Worm (Caenorhabditis elegans) whole organism, young adult: ENCODE measurements around the gene K08E4.7.

Source experiments
- B0019.2 ChIP-seq: fragments of 200-800 bp; sonication (Bioruptor generic); conservative IDR thresholded peaks from 2 replicates; pipeline ENCODE4 v1.3.6; 2022; ENCODE audit warnings: missing genetic modification reagents, missing genetic modification characterization, missing compliant biosample characterization
- C17E4.6 ChIP-seq: fragments of 200-800 bp; sonication (Bioruptor generic); IDR thresholded peaks from 2 replicates; pipeline ENCODE4 v1.3.6; 2022; ENCODE audit warnings: missing genetic modification reagents, missing genetic modification characterization, missing compliant biosample characterization
- F10E7.11 ChIP-seq: sonication (generic microtip); optimal IDR thresholded peaks from 2 replicates; lab custom pipeline; 2017; ENCODE audit warnings: mild to moderate bottlenecking, missing genetic modification characterization, moderate library complexity, missing compliant biosample characterization
- F23B12.7 ChIP-seq: sonication (generic microtip); optimal IDR thresholded peaks from 2 replicates; lab custom pipeline; 2017; ENCODE audit warnings: missing genetic modification characterization, mild to moderate bottlenecking, missing compliant biosample characterization, antibody characterized with exemption, moderate library complexity; ENCODE audit not compliant: insufficient read depth
- F33H1.4 ChIP-seq: fragments of 200-800 bp; sonication (Bioruptor generic); IDR thresholded peaks from 2 replicates; pipeline ENCODE4 v1.3.6; 2022; ENCODE audit warnings: missing genetic modification reagents, missing genetic modification characterization, missing compliant biosample characterization
- T26A5.8 ChIP-seq: sonication (generic microtip); optimal IDR thresholded peaks from 2 replicates; lab custom pipeline; 2016; ENCODE audit warnings: missing genetic modification characterization, missing compliant biosample characterization
- Y67H2A.10 ChIP-seq: fragments of 200-800 bp; sonication (Bioruptor generic); conservative IDR thresholded peaks from 2 replicates; pipeline ENCODE4 v1.3.6; 2022; ENCODE audit warnings: missing genetic modification reagents, missing genetic modification characterization, missing compliant biosample characterization
- ama-1 ChIP-seq, 3 experiments: fragments of 150-350 bp in 1 of 3; sonication (generic microtip) in 2 of 3; optimal IDR thresholded peaks; 2 replicates each; lab custom pipeline; 2014 to 2018; ENCODE audit warnings: missing biosample characterization in 2 of 3, missing genetic modification characterization in 2 of 3, missing genetic modification reagents in 2 of 3
- ceh-100 ChIP-seq: fragments of 200-800 bp; sonication (Bioruptor generic); IDR thresholded peaks from 2 replicates; pipeline ENCODE4 v1.3.6; 2022; ENCODE audit warnings: missing genetic modification reagents, missing genetic modification characterization, missing compliant biosample characterization
- ceh-27 ChIP-seq: fragments of 200-800 bp; sonication (Bioruptor generic); optimal IDR thresholded peaks from 2 replicates; lab custom pipeline; 2018; ENCODE audit warnings: mild to moderate bottlenecking, missing genetic modification characterization, moderate library complexity, missing compliant biosample characterization
- ceh-40 ChIP-seq: fragments of 200-800 bp; sonication (Bioruptor generic); IDR thresholded peaks from 2 replicates; pipeline ENCODE4 v1.3.6; 2022; ENCODE audit warnings: missing genetic modification characterization, missing compliant biosample characterization
- ceh-91 ChIP-seq: fragments of 200-800 bp; sonication (Bioruptor generic); IDR thresholded peaks from 2 replicates; pipeline ENCODE4 v1.3.6; 2022; ENCODE audit warnings: missing genetic modification reagents, missing genetic modification characterization, missing compliant biosample characterization
- dox-1 ChIP-seq: fragments of 200-800 bp; sonication (Bioruptor generic); IDR thresholded peaks from 2 replicates; pipeline ENCODE4 v1.3.6; 2022; ENCODE audit warnings: missing genetic modification reagents, missing genetic modification characterization, missing compliant biosample characterization
- dpff-1 ChIP-seq: sonication (generic microtip); optimal IDR thresholded peaks from 2 replicates; lab custom pipeline; 2017; ENCODE audit warnings: mild to moderate bottlenecking, missing genetic modification characterization, missing compliant biosample characterization
- dpl-1 ChIP-seq: fragments of 150-350 bp; optimal IDR thresholded peaks from 2 replicates; lab custom pipeline; 2014; ENCODE audit warnings: missing biosample characterization, missing genetic modification reagents, missing genetic modification characterization
- efl-1 ChIP-seq: fragments of 150-350 bp; optimal IDR thresholded peaks from 2 replicates; lab custom pipeline; 2014; ENCODE audit warnings: missing biosample characterization, missing genetic modification reagents, missing genetic modification characterization
- ekl-4 ChIP-seq: fragments of 200-800 bp; sonication (Bioruptor generic); IDR thresholded peaks from 2 replicates; pipeline ENCODE4 v1.3.6; 2022; ENCODE audit warnings: missing genetic modification reagents, missing genetic modification characterization, missing compliant biosample characterization
- hlh-26 ChIP-seq: fragments of 200-800 bp; sonication (Bioruptor generic); conservative IDR thresholded peaks from 2 replicates; pipeline ENCODE4 v1.3.6; 2022; ENCODE audit warnings: missing genetic modification reagents, missing genetic modification characterization, missing compliant biosample characterization
- lsl-1 ChIP-seq: fragments of 200-800 bp; sonication (Bioruptor generic); optimal IDR thresholded peaks from 2 replicates; lab custom pipeline; 2018; ENCODE audit warnings: mild to moderate bottlenecking, missing genetic modification characterization, moderate library complexity, missing compliant biosample characterization
- lsy-27 ChIP-seq: sonication (generic microtip); optimal IDR thresholded peaks from 2 replicates; lab custom pipeline; 2017; ENCODE audit warnings: missing genetic modification characterization, mild to moderate bottlenecking, missing compliant biosample characterization, antibody characterized with exemption, missing genotype, borderline replicate concordance; ENCODE audit not compliant: insufficient read depth
- madf-3 ChIP-seq: fragments of 200-800 bp; sonication (Bioruptor generic); IDR thresholded peaks from 2 replicates; pipeline ENCODE4 v1.3.6; 2022; ENCODE audit warnings: missing genetic modification reagents, missing genetic modification characterization, missing compliant biosample characterization
- madf-6 ChIP-seq: fragments of 200-800 bp; sonication (Bioruptor generic); IDR thresholded peaks from 2 replicates; pipeline ENCODE4 v1.3.6; 2022; ENCODE audit warnings: missing genetic modification reagents, missing genetic modification characterization, missing compliant biosample characterization
- madf-8 ChIP-seq: fragments of 200-800 bp; sonication (Bioruptor generic); conservative IDR thresholded peaks from 2 replicates; pipeline ENCODE4 v1.3.6; 2022; ENCODE audit warnings: missing genetic modification reagents, missing genetic modification characterization, missing compliant biosample characterization
- nhr-120 ChIP-seq: fragments of 200-800 bp; sonication (Bioruptor generic); IDR thresholded peaks from 2 replicates; pipeline ENCODE4 v1.3.6; 2022; ENCODE audit warnings: missing genetic modification characterization, missing compliant biosample characterization
- nhr-179 ChIP-seq: sonication (generic microtip); optimal IDR thresholded peaks from 2 replicates; lab custom pipeline; 2016; ENCODE audit warnings: mild to moderate bottlenecking, missing genetic modification characterization, missing compliant biosample characterization
- snpc-1.3 ChIP-seq: sonication (generic microtip); optimal IDR thresholded peaks from 2 replicates; lab custom pipeline; 2017; ENCODE audit warnings: missing genetic modification characterization, mild to moderate bottlenecking, missing compliant biosample characterization, antibody characterized with exemption, moderate library complexity, missing genotype, missing genetic modification reagents; ENCODE audit not compliant: insufficient read depth
- unc-130 ChIP-seq: sonication (generic microtip); optimal IDR thresholded peaks from 2 replicates; lab custom pipeline; 2016; ENCODE audit warnings: missing genetic modification reagents, missing genetic modification characterization, missing compliant biosample characterization
- xnd-1 ChIP-seq: sonication (generic microtip); optimal IDR thresholded peaks from 2 replicates; lab custom pipeline; 2016; ENCODE audit warnings: missing genotype, missing genetic modification reagents, missing genetic modification characterization, missing compliant biosample characterization

Gene K08E4.7

DNA sequence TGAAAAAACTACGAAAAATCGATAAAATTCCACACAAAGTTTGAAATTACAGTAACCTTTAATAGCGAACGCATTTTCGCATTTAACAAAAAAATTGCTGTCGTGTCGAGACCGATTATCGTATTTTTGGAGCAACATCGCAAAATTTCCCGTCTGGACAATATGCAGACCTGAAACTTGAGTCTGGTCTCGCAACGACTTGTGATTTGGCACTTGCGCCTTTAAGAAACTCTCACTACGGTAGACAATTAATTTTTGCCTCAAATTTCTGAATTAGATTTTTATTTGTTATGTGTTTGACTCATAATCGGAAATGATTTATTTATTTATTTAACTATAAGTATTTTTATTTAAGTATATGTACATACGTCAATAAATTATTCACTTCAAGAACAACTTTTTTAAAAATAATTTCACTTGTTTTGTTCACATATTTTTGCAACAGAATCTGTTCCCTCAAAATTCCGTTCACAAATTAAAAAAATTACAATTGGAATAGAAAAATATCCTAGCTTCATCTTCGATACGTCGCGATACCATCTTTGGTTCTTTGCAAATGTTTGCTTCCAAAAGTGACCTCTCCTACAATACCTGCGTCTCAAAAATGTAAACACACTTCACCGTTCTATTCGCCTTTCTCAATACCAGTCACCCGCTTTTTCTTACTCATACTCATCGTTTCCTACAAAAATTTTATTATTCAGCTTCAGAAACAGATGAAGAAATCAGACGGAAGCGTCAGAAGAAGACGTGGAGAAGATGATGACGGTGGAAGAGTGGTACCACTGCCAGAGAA lies 27.8 kb upstream of the K08E4.7 start, which contains the start of gene T12G3.4:
Gene T12G3.4 (plus strand): TSS at position 705 of the 796 bp plus-strand sequence.
- TF ChIP-seq B0019.2 (no peak), ama-1 (optimal IDR thresholded peaks at IDR 0.05; lab: Kevin White, UChicago) (no peak), ama-1 (GFP tag; optimal IDR thresholded peaks at IDR 0.05; lab: Kevin White, UChicago) (no peak), nhr-120 (GFP tag; lab: Robert Waterston, UW) (no peak), ceh-40 (GFP tag; lab: Robert Waterston, UW) (no peak), ceh-100 (GFP tag; lab: Robert Waterston, UW) (no peak), F33H1.4 (GFP tag; lab: Robert Waterston, UW) (peak; percentile 72), lsy-27 (no peak), madf-6 (peak; percentile 88), madf-8 (GFP tag; lab: Robert Waterston, UW) (peak; percentile 86), efl-1 (GFP tag; lab: Kevin White, UChicago) (no peak), lsl-1 (GFP tag; lab: Kevin White, UChicago) (peak; percentile 58), ceh-27 (GFP tag; lab: Kevin White, UChicago) (no peak), ekl-4 (GFP tag; lab: Robert Waterston, UW) (no peak), nhr-179 (tag; lab: Kevin White, UChicago) (no peak), xnd-1 (tag; lab: Kevin White, UChicago) (peak; percentile 57), ceh-91 (GFP tag; lab: Robert Waterston, UW) (peak; percentile 64; the same call in 1 of the 2 replicates)
- TF ChIP-seq, all 124 proteins: peak for 6

DNA sequence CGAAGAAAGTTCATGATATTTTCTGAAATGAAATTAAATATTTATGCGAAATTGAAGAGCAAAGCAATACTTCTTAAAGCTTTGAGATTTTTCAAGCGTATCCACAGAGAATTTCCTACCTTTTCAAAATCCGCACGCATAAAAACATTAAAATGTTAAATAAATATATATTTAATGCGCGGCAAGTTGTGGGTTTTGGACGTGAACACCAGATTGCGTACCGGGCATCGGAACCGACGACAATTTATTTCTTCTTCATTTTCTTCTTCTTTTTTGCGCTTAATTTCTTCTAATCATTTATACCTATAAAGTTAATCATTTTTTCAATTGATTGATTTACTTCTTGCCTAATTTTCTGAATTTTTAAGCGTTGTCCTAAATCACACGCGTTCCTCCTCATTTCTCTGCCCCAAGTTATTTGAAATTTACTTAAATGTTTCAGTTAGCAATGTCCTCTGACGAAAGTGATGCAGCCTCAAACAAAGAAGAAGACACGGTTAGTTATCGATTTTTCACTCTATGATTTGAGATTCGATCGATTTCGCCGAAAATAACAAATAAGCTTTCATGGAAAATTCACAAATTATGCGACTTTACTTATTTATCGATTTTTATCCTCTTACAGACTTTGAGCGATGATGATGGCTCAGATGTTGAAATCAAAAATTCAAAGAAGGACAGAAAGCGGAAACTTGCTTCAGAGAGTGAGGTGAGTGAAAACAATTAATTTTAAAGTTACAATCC lies 24.4 kb upstream of the K08E4.7 start, which contains the start of the genes bre-5 and spt-5:
Gene bre-5 (minus strand): TSS at position 167 of the 744 bp plus-strand sequence.
Gene spt-5 (plus strand): TSS at position 443 of the 744 bp plus-strand sequence.
- peak; percentile 37; the same call in 1 of the 2 replicates for TF ChIP-seq madf-6
- TF ChIP-seq dpl-1 (GFP tag; lab: Kevin White, UChicago) = peak; percentile 10
- TF ChIP-seq madf-3 (GFP tag; lab: Robert Waterston, UW) = no peak
- no peak for TF ChIP-seq hlh-26
- TF ChIP-seq, all 124 proteins: peak for 2

ce11 chrIV:12052461-12052860 lies 23.1 kb upstream of the K08E4.7 start:
- TF ChIP-seq F10E7.11 (tag; lab: Kevin White, UChicago) (no peak), dpff-1 (tag; lab: Kevin White, UChicago) (no peak), snpc-1.3 (tag; lab: Kevin White, UChicago) (no peak), ceh-27 (GFP tag; lab: Kevin White, UChicago) (no peak), Y67H2A.10 (GFP tag; lab: Robert Waterston, UW) (no peak)

DNA sequence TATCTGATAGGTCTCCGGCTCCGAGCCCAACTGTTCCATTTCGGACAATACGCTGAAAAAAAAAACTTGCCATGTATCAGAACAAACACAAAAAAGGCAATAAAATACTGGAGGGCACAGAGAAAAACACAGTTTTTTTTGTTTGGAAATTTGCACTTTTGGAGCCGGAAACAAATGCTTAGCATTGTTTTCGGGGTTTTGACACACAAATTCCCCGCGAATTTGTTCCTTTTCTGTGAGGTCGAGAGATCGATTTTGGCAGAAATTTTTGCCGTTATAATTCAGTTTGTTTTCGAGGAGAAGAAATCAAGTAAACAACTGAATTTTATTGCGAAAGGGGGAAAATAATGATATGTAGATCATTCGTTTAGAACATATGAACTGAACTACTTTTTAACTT lies 19.0 kb upstream of the K08E4.7 start, which contains the start of gene K08E4.2:
Gene K08E4.2 (minus strand): TSS at position 54 of the 400 bp plus-strand sequence.
- TF ChIP-seq unc-130 (GFP tag; lab: Kevin White, UChicago) (no peak), efl-1 (GFP tag; lab: Kevin White, UChicago) (peak; percentile 58), F23B12.7 (tag; lab: Kevin White, UChicago) (no peak), xnd-1 (tag; lab: Kevin White, UChicago) (peak; percentile 28), C17E4.6 (no peak), ceh-91 (GFP tag; lab: Robert Waterston, UW) (0 out of 2 replicates have a peak, but pooled peaks have one; percentile 8), dox-1 (GFP tag; lab: Robert Waterston, UW) (no peak), madf-8 (GFP tag; lab: Robert Waterston, UW) (0 out of 2 replicates have a peak, but pooled peaks have one; percentile 18), madf-6 (peak; percentile 57; the same call in 1 of the 2 replicates), T26A5.8 (tag; lab: Kevin White, UChicago) (no peak), ceh-40 (GFP tag; lab: Robert Waterston, UW) (no peak)
